Worm (Caenorhabditis elegans) whole organism, young adult: ENCODE measurements around the gene T13C5.7.
A peak's percentile ranks its signal among the peaks of the same experiment; 100 is the strongest.

Experiments used
- B0261.1 ChIP-seq: sonication (generic microtip); optimal IDR thresholded peaks from 2 replicates; lab custom pipeline; 2016; ENCODE audit warnings: mild to moderate bottlenecking, missing genetic modification characterization, moderate library complexity, missing compliant biosample characterization
- C06A6.2 ChIP-seq: fragments of 200-800 bp; sonication (Bioruptor generic); conservative IDR thresholded peaks from 2 replicates; pipeline ENCODE4 v1.3.6; 2022; ENCODE audit warnings: missing genetic modification characterization, missing compliant biosample characterization
- F22D6.2 ChIP-seq: sonication (generic microtip); optimal IDR thresholded peaks from 2 replicates; lab custom pipeline; 2016; ENCODE audit warnings: mild to moderate bottlenecking, missing genetic modification characterization, missing compliant biosample characterization
- F37B4.10 ChIP-seq: fragments of 200-800 bp; sonication (Bioruptor generic); IDR thresholded peaks from 2 replicates; pipeline ENCODE4 v1.3.6; 2022; ENCODE audit warnings: missing genetic modification characterization, missing compliant biosample characterization
- F39B2.1 ChIP-seq: fragments of 200-800 bp; sonication (Bioruptor generic); IDR thresholded peaks from 2 replicates; pipeline ENCODE4 v1.3.6; 2022; ENCODE audit warnings: missing genetic modification reagents, missing genetic modification characterization, missing compliant biosample characterization
- F52B5.7 ChIP-seq: sonication (generic microtip); optimal IDR thresholded peaks from 2 replicates; lab custom pipeline; 2016; ENCODE audit warnings: mild to moderate bottlenecking, missing genetic modification characterization, missing compliant biosample characterization
- F55B11.4 ChIP-seq: sonication (generic microtip); optimal IDR thresholded peaks from 2 replicates; lab custom pipeline; 2016; ENCODE audit warnings: missing compliant biosample characterization, missing genetic modification characterization, borderline replicate concordance; ENCODE audit not compliant: insufficient read depth
- T07F8.4 ChIP-seq: sonication (generic microtip); optimal IDR thresholded peaks from 2 replicates; lab custom pipeline; 2016; ENCODE audit warnings: mild to moderate bottlenecking, missing genetic modification characterization, moderate library complexity, missing compliant biosample characterization
- Y53F4B.3 ChIP-seq: fragments of 200-800 bp; sonication (Bioruptor generic); IDR thresholded peaks from 2 replicates; pipeline ENCODE4 v1.3.6; 2022; ENCODE audit warnings: missing genetic modification reagents, missing genetic modification characterization, missing compliant biosample characterization
- Y53G8AR.9 ChIP-seq: fragments of 200-800 bp; sonication (Bioruptor generic); conservative IDR thresholded peaks from 2 replicates; pipeline ENCODE4 v1.3.6; 2022; ENCODE audit warnings: missing genetic modification reagents, missing genetic modification characterization, missing compliant biosample characterization
- Y67H2A.10 ChIP-seq: fragments of 200-800 bp; sonication (Bioruptor generic); conservative IDR thresholded peaks from 2 replicates; pipeline ENCODE4 v1.3.6; 2022; ENCODE audit warnings: missing genetic modification reagents, missing genetic modification characterization, missing compliant biosample characterization
- Y95B8A.8 ChIP-seq: fragments of 200-800 bp; sonication (Bioruptor generic); IDR thresholded peaks from 2 replicates; pipeline ENCODE4 v1.3.6; 2022; ENCODE audit warnings: missing genetic modification reagents, missing genetic modification characterization, missing compliant biosample characterization
- ama-1 ChIP-seq, 3 experiments: fragments of 150-350 bp in 1 of 3; sonication (generic microtip) in 2 of 3; optimal IDR thresholded peaks; 2 replicates each; lab custom pipeline; 2014 to 2018; ENCODE audit warnings: missing biosample characterization in 2 of 3, missing genetic modification characterization in 2 of 3, missing genetic modification reagents in 2 of 3
- aptf-3 ChIP-seq: fragments of 200-800 bp; sonication (Bioruptor generic); IDR thresholded peaks from 2 replicates; pipeline ENCODE4 v1.3.6; 2022; ENCODE audit warnings: missing genetic modification characterization, missing compliant biosample characterization
- athp-1 ChIP-seq: sonication (generic microtip); optimal IDR thresholded peaks from 2 replicates; lab custom pipeline; 2017; ENCODE audit warnings: mild to moderate bottlenecking, missing genetic modification characterization, missing compliant biosample characterization
- attf-3 ChIP-seq: fragments of 200-800 bp; sonication (Bioruptor generic); conservative IDR thresholded peaks from 2 replicates; pipeline ENCODE4 v1.3.6; 2022; ENCODE audit warnings: missing genetic modification reagents, missing genetic modification characterization, missing compliant biosample characterization
- attf-5 ChIP-seq: fragments of 200-800 bp; sonication (Bioruptor generic); optimal IDR thresholded peaks from 2 replicates; lab custom pipeline; 2018; ENCODE audit warnings: mild to moderate bottlenecking, missing genetic modification characterization, missing compliant biosample characterization
- bed-1 ChIP-seq: fragments of 200-800 bp; sonication (Bioruptor generic); IDR thresholded peaks from 2 replicates; pipeline ENCODE4 v1.3.6; 2022; ENCODE audit warnings: missing genetic modification reagents, missing genetic modification characterization, missing compliant biosample characterization
- ccch-3 ChIP-seq: fragments of 200-800 bp; sonication (Bioruptor generic); optimal IDR thresholded peaks from 2 replicates; lab custom pipeline; 2018; ENCODE audit warnings: mild to moderate bottlenecking, missing genetic modification characterization, missing compliant biosample characterization
- cebp-2 ChIP-seq: fragments of 200-800 bp; sonication (Bioruptor generic); IDR thresholded peaks from 2 replicates; pipeline ENCODE4 v1.3.6; 2022; ENCODE audit warnings: missing genetic modification characterization, missing compliant biosample characterization
- ceh-40 ChIP-seq: fragments of 200-800 bp; sonication (Bioruptor generic); IDR thresholded peaks from 2 replicates; pipeline ENCODE4 v1.3.6; 2022; ENCODE audit warnings: missing genetic modification characterization, missing compliant biosample characterization
- dox-1 ChIP-seq: fragments of 200-800 bp; sonication (Bioruptor generic); IDR thresholded peaks from 2 replicates; pipeline ENCODE4 v1.3.6; 2022; ENCODE audit warnings: missing genetic modification reagents, missing genetic modification characterization, missing compliant biosample characterization
- egrh-3 ChIP-seq: fragments of 200-800 bp; sonication (Bioruptor generic); IDR thresholded peaks from 2 replicates; pipeline ENCODE4 v1.3.6; 2022; ENCODE audit warnings: missing genetic modification reagents, missing genetic modification characterization, missing compliant biosample characterization
- ekl-4 ChIP-seq: fragments of 200-800 bp; sonication (Bioruptor generic); IDR thresholded peaks from 2 replicates; pipeline ENCODE4 v1.3.6; 2022; ENCODE audit warnings: missing genetic modification reagents, missing genetic modification characterization, missing compliant biosample characterization
- hlh-12 ChIP-seq: sonication (generic microtip); optimal IDR thresholded peaks from 2 replicates; lab custom pipeline; 2016; ENCODE audit warnings: missing genetic modification characterization, missing compliant biosample characterization
- hlh-26 ChIP-seq: fragments of 200-800 bp; sonication (Bioruptor generic); conservative IDR thresholded peaks from 2 replicates; pipeline ENCODE4 v1.3.6; 2022; ENCODE audit warnings: missing genetic modification reagents, missing genetic modification characterization, missing compliant biosample characterization
- hmg-20 ChIP-seq: fragments of 200-800 bp; sonication (Bioruptor generic); IDR thresholded peaks from 2 replicates; pipeline ENCODE4 v1.3.6; 2022; ENCODE audit warnings: missing genetic modification reagents, missing genetic modification characterization, missing compliant biosample characterization
- let-607 ChIP-seq, 2 experiments: fragments of 200-800 bp in 1 of 2; sonication (Bioruptor generic) in 1 of 2; sonication (generic microtip) in 1 of 2; optimal IDR thresholded peaks; 2 replicates each; lab custom pipeline; 2016 to 2018; ENCODE audit warnings: mild to moderate bottlenecking in 2 of 2, missing compliant biosample characterization in 2 of 2, missing genetic modification characterization in 2 of 2, moderate library complexity in 2 of 2, missing genotype in 1 of 2
- lin-26 ChIP-seq: fragments of 200-800 bp; sonication (Bioruptor generic); IDR thresholded peaks from 2 replicates; pipeline ENCODE4 v1.3.6; 2022; ENCODE audit warnings: missing genetic modification reagents, missing genetic modification characterization, missing compliant biosample characterization
- lin-35 ChIP-seq, 3 experiments: fragments of 150-350 bp in 2 of 3; sonication (generic microtip) in 1 of 3; optimal IDR thresholded peaks; 2 replicates each; lab custom pipeline; 2014 to 2018; ENCODE audit warnings: missing biosample characterization in 3 of 3, missing genetic modification characterization in 3 of 3, missing genetic modification reagents in 3 of 3
- lin-54 ChIP-seq: fragments of 200-800 bp; sonication (Bioruptor generic); optimal IDR thresholded peaks from 2 replicates; lab custom pipeline; 2018; ENCODE audit warnings: mild to moderate bottlenecking, missing genetic modification characterization, missing compliant biosample characterization
- lir-1 ChIP-seq: fragments of 200-800 bp; sonication (Bioruptor generic); conservative IDR thresholded peaks from 2 replicates; pipeline ENCODE4 v1.3.6; 2022; ENCODE audit warnings: missing genetic modification reagents, missing genetic modification characterization, missing compliant biosample characterization
- lsy-27 ChIP-seq: sonication (generic microtip); optimal IDR thresholded peaks from 2 replicates; lab custom pipeline; 2017; ENCODE audit warnings: missing genetic modification characterization, mild to moderate bottlenecking, missing compliant biosample characterization, antibody characterized with exemption, missing genotype, borderline replicate concordance; ENCODE audit not compliant: insufficient read depth
- madf-3 ChIP-seq: fragments of 200-800 bp; sonication (Bioruptor generic); IDR thresholded peaks from 2 replicates; pipeline ENCODE4 v1.3.6; 2022; ENCODE audit warnings: missing genetic modification reagents, missing genetic modification characterization, missing compliant biosample characterization
- madf-8 ChIP-seq: fragments of 200-800 bp; sonication (Bioruptor generic); conservative IDR thresholded peaks from 2 replicates; pipeline ENCODE4 v1.3.6; 2022; ENCODE audit warnings: missing genetic modification reagents, missing genetic modification characterization, missing compliant biosample characterization
- mel-28 ChIP-seq: sonication (generic microtip); optimal IDR thresholded peaks from 2 replicates; lab custom pipeline; 2016; ENCODE audit warnings: borderline replicate concordance, mild to moderate bottlenecking, missing genetic modification characterization, missing compliant biosample characterization
- mes-4 ChIP-seq: sonication (generic microtip); optimal IDR thresholded peaks from 2 replicates; lab custom pipeline; 2016; ENCODE audit warnings: missing genotype, missing genetic modification characterization, missing compliant biosample characterization
- nfya-2 ChIP-seq: fragments of 200-800 bp; sonication (Bioruptor generic); IDR thresholded peaks from 2 replicates; pipeline ENCODE4 v1.3.6; 2022; ENCODE audit warnings: missing genetic modification reagents, missing genetic modification characterization, missing compliant biosample characterization
- nhr-179 ChIP-seq: sonication (generic microtip); optimal IDR thresholded peaks from 2 replicates; lab custom pipeline; 2016; ENCODE audit warnings: mild to moderate bottlenecking, missing genetic modification characterization, missing compliant biosample characterization
- pha-4 ChIP-seq: fragments of 150-350 bp; sonication (generic microtip); optimal IDR thresholded peaks from 2 replicates; lab custom pipeline; 2014; ENCODE audit warnings: missing biosample characterization, missing genetic modification reagents, missing genetic modification characterization
- rcor-1 ChIP-seq: fragments of 200-800 bp; sonication (Bioruptor generic); IDR thresholded peaks from 2 replicates; pipeline ENCODE4 v1.3.6; 2022; ENCODE audit warnings: missing genetic modification reagents, missing genetic modification characterization, missing compliant biosample characterization
- sdz-38 ChIP-seq: sonication (generic microtip); optimal IDR thresholded peaks from 2 replicates; lab custom pipeline; 2016; ENCODE audit warnings: missing genotype, missing genetic modification characterization, missing compliant biosample characterization
- snpc-1.3 ChIP-seq: sonication (generic microtip); optimal IDR thresholded peaks from 2 replicates; lab custom pipeline; 2017; ENCODE audit warnings: missing genetic modification characterization, mild to moderate bottlenecking, missing compliant biosample characterization, antibody characterized with exemption, moderate library complexity, missing genotype, missing genetic modification reagents; ENCODE audit not compliant: insufficient read depth
- sptf-2 ChIP-seq: fragments of 200-800 bp; sonication (Bioruptor generic); optimal IDR thresholded peaks from 2 replicates; lab custom pipeline; 2018; ENCODE audit warnings: mild to moderate bottlenecking, missing genetic modification characterization, missing compliant biosample characterization
- tbx-9 ChIP-seq: sonication (generic microtip); optimal IDR thresholded peaks from 2 replicates; lab custom pipeline; 2016; ENCODE audit warnings: borderline replicate concordance, missing genetic modification characterization, inconsistent platforms, missing compliant biosample characterization
- ztf-25 ChIP-seq: fragments of 200-800 bp; sonication (Bioruptor generic); IDR thresholded peaks from 2 replicates; pipeline ENCODE4 v1.3.6; 2022; ENCODE audit warnings: missing genetic modification reagents, missing genetic modification characterization, missing compliant biosample characterization
- ztf-28 ChIP-seq: fragments of 200-800 bp; sonication (Bioruptor generic); IDR thresholded peaks from 2 replicates; pipeline ENCODE4 v1.3.6; 2022; ENCODE audit warnings: missing genetic modification reagents, missing genetic modification characterization, missing compliant biosample characterization

The T13C5.7 gene

DNA sequence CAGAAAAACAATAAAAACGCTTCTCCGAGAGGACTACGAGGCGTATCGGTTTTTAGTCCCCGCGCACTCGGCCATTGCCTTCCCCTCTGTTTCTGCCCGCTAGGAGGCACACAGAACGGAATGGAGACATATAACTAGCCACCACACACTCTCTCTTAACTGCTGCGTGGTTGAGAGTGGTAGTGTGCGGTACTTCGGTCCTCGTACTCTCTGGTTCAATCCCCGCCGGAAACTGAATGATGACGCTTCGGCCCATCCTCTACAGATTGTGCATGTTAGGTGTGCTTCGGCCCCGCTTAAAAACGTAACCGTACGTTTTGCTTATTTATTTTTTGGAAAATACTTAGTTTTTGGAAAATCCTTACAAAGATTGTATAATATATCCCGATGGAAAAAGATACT, 27.3 kb downstream of the T13C5.7 start, which contains the start of gene T13C5.6 (continued):
- peak; percentile 61 for TF ChIP-seq sdz-38
- peak; percentile 81 for TF ChIP-seq lir-1
- TF ChIP-seq B0261.1: peak; percentile 92
- 0 out of 2 replicates have a peak, but pooled peaks have one; percentile 26 for TF ChIP-seq Y67H2A.10 (GFP tag; lab: Robert Waterston, UW)
- peak; percentile 85 for TF ChIP-seq hmg-20 (GFP tag; lab: Robert Waterston, UW)
- TF ChIP-seq snpc-1.3 (tag; lab: Kevin White, UChicago): peak; percentile 81
- peak; percentile 87 for TF ChIP-seq ekl-4
- peak; percentile 89 for TF ChIP-seq attf-5 (GFP tag; lab: Kevin White, UChicago)
- TF ChIP-seq T07F8.4 (tag; lab: Kevin White, UChicago): peak; percentile 83
- TF ChIP-seq ceh-40 (GFP tag; lab: Robert Waterston, UW): no peak
- peak in 1 of 3 experiments; percentile 58 for TF ChIP-seq lin-35 (GFP tag; optimal IDR thresholded peaks at IDR 0.05; lab: Kevin White, UChicago)
- peak; percentile 66; the same call in 1 of the 2 replicates for TF ChIP-seq aptf-3 (GFP tag; lab: Robert Waterston, UW)
- peak; percentile 72 for TF ChIP-seq athp-1
- TF ChIP-seq F39B2.1 (GFP tag; lab: Robert Waterston, UW): no peak
- peak; percentile 20 for TF ChIP-seq hlh-12 (tag; lab: Kevin White, UChicago)
- TF ChIP-seq ama-1 (optimal IDR thresholded peaks at IDR 0.05; lab: Kevin White, UChicago): no peak
- peak in 1 of 2 experiments; percentile 85 for TF ChIP-seq ama-1 (GFP tag; optimal IDR thresholded peaks at IDR 0.05; lab: Kevin White, UChicago)
- TF ChIP-seq nfya-2 (GFP tag; lab: Robert Waterston, UW): 0 out of 2 replicates have a peak, but pooled peaks have one; percentile 37
- no peak for TF ChIP-seq madf-8 (GFP tag; lab: Robert Waterston, UW)
- peak; percentile 30 for TF ChIP-seq lsy-27 (tag; lab: Kevin White, UChicago)
- no peak for TF ChIP-seq pha-4 (tag; lab: Kevin White, UChicago)
- peak; percentile 69 for TF ChIP-seq lin-54
- TF ChIP-seq lin-26 (GFP tag; lab: Robert Waterston, UW): peak; percentile 78
- TF ChIP-seq attf-3: no peak; the same call in 1 of the 2 replicates
- peak; percentile 75; the same call in 1 of the 2 replicates for TF ChIP-seq C06A6.2
- peak; percentile 93 for TF ChIP-seq dox-1 (GFP tag; lab: Robert Waterston, UW)
- TF ChIP-seq mel-28 (tag; lab: Kevin White, UChicago): peak; percentile 70
- TF ChIP-seq Y53F4B.3 (GFP tag; lab: Robert Waterston, UW): no peak
- TF ChIP-seq ztf-28 (GFP tag; lab: Robert Waterston, UW): 0 out of 2 replicates have a peak, but pooled peaks have one; percentile 44
- TF ChIP-seq Y95B8A.8: 0 out of 2 replicates have a peak, but pooled peaks have one; percentile 48
- TF ChIP-seq ccch-3: peak; percentile 63
- peak; percentile 53 for TF ChIP-seq egrh-3
- TF ChIP-seq mes-4 (tag; lab: Kevin White, UChicago): peak; percentile 87
- peak; percentile 67 for TF ChIP-seq sptf-2
- peak; percentile 89 for TF ChIP-seq rcor-1 (GFP tag; lab: Robert Waterston, UW)
- TF ChIP-seq cebp-2 (GFP tag; lab: Robert Waterston, UW): peak; percentile 93
- TF ChIP-seq F37B4.10 (GFP tag; lab: Robert Waterston, UW): 0 out of 2 replicates have a peak, but pooled peaks have one; percentile 66
- TF ChIP-seq F22D6.2: peak; percentile 83
- peak; percentile 87 for TF ChIP-seq ztf-25 (GFP tag; lab: Robert Waterston, UW)
- peak; percentile 80 to 84 for TF ChIP-seq let-607 (tag; optimal IDR thresholded peaks at IDR 0.05; lab: Kevin White, UChicago)
- peak; percentile 92; the same call in 1 of the 2 replicates for TF ChIP-seq bed-1 (GFP tag; lab: Robert Waterston, UW)
- TF ChIP-seq hlh-26 (GFP tag; lab: Robert Waterston, UW): 0 out of 2 replicates have a peak, but pooled peaks have one; percentile 43
- TF ChIP-seq tbx-9 (tag; lab: Kevin White, UChicago): peak; percentile 74
- peak; percentile 72; the same call in 1 of the 2 replicates for TF ChIP-seq Y53G8AR.9 (GFP tag; lab: Robert Waterston, UW)
- TF ChIP-seq madf-3 (GFP tag; lab: Robert Waterston, UW): no peak
- TF ChIP-seq F55B11.4 (tag; lab: Kevin White, UChicago): no peak
- peak; percentile 79 for TF ChIP-seq nhr-179 (tag; lab: Kevin White, UChicago)
- TF ChIP-seq F52B5.7 (tag; lab: Kevin White, UChicago): peak; percentile 89
